Fruit fly (Drosophila melanogaster): Measurements from ENCODE around the gene CG9119.

CG9119 gene

dm6 chr3L:1183467-1183866, 21.1 kb downstream of the CG9119 start (continued):
- TF ChIP-seq jigr1 (GFP tag; IDR thresholded peaks at IDR 0.05) (no peak), lab (GFP tag; optimal IDR thresholded peaks at IDR 0.05) (peak; percentile 53), CG12071 (GFP tag; optimal IDR thresholded peaks at IDR 0.05) (no peak), mld (GFP tag; IDR thresholded peaks at IDR 0.05; ENCODE audit: partially characterized antibody) (no peak), Chrac-16 (GFP tag; optimal IDR thresholded peaks at IDR 0.05) (no peak)

dm6 chr3L:1178115-1178583, 26.4 kb downstream of the CG9119 start:
- TF ChIP-seq NC2α (GFP tag; optimal IDR thresholded peaks at IDR 0.05) (no peak), Doc3 (GFP tag; IDR thresholded peaks at IDR 0.05; ENCODE audit: partially characterized antibody) (no peak), CTCF (GFP tag; optimal IDR thresholded peaks at IDR 0.05) (no peak), bcd (GFP tag; optimal IDR thresholded peaks at IDR 0.05) (no peak), CkIIα-i1 (GFP tag; IDR thresholded peaks at IDR 0.05) (no peak), CG6175 (GFP tag; IDR thresholded peaks at IDR 0.05) (no peak), Oli (tag; optimal IDR thresholded peaks at IDR 0.05) (no peak), gcm (GFP tag; optimal IDR thresholded peaks at IDR 0.05) (no peak), cwo (GFP tag; optimal IDR thresholded peaks at IDR 0.05) (no peak), luna (GFP tag; optimal IDR thresholded peaks at IDR 0.05) (no peak), CG1832 (GFP tag; optimal IDR thresholded peaks at IDR 0.05) (peak; percentile 87), CG32772 (GFP tag; IDR thresholded peaks at IDR 0.05) (no peak), Lpt (GFP tag; optimal IDR thresholded peaks at IDR 0.05) (no peak), ato (GFP tag; IDR thresholded peaks at IDR 0.05; ENCODE audit: partially characterized antibody) (no peak), trem (tag; optimal IDR thresholded peaks at IDR 0.05) (no peak), crol (GFP tag; IDR thresholded peaks at IDR 0.05) (peak; percentile 88), yki (optimal IDR thresholded peaks at IDR 0.05) (no peak), Kr (GFP tag; optimal IDR thresholded peaks at IDR 0.05) (no peak), CG2712 (tag; optimal IDR thresholded peaks at IDR 0.05) (peak; percentile 5), Hey (tag; optimal IDR thresholded peaks at IDR 0.05) (no peak), pros (GFP tag; optimal IDR thresholded peaks at IDR 0.05) (peak; percentile 39), Nf-YC (tag; optimal IDR thresholded peaks at IDR 0.05) (peak; percentile 97), CG13296 (GFP tag; optimal IDR thresholded peaks at IDR 0.05) (no peak), Jarid2 (GFP tag; optimal IDR thresholded peaks at IDR 0.05) (peak; percentile 70), bowl (GFP tag; IDR thresholded peaks at IDR 0.05) (no peak), sim (GFP tag; IDR thresholded peaks at IDR 0.05) (no peak), CG7745 (tag; optimal IDR thresholded peaks at IDR 0.05) (no peak), B-H2 (GFP tag; optimal IDR thresholded peaks at IDR 0.05) (no peak), so (GFP tag; IDR thresholded peaks at IDR 0.05) (no peak), Camta (GFP tag; optimal IDR thresholded peaks at IDR 0.05) (no peak), nau (GFP tag; optimal IDR thresholded peaks at IDR 0.05) (no peak), CG1233 (GFP tag; optimal IDR thresholded peaks at IDR 0.05) (no peak), CG8089 (GFP tag; optimal IDR thresholded peaks at IDR 0.05) (no peak), CG18764 (GFP tag; optimal IDR thresholded peaks at IDR 0.05) (no peak), CG2889 (GFP tag; IDR thresholded peaks at IDR 0.05) (no peak), D (optimal IDR thresholded peaks at IDR 0.05) (peak; percentile 8), D (GFP tag; optimal IDR thresholded peaks at IDR 0.05) (no peak), CG12744 (GFP tag; optimal IDR thresholded peaks at IDR 0.05) (no peak), CG18619 (GFP tag; optimal IDR thresholded peaks at IDR 0.05) (no peak), esg (GFP tag; conservative IDR thresholded peaks at IDR 0.05) (no peak), psq (GFP tag; optimal IDR thresholded peaks at IDR 0.05) (peak; percentile 20), pfk (GFP tag; optimal IDR thresholded peaks at IDR 0.05) (no peak), Awh (GFP tag; IDR thresholded peaks at IDR 0.05) (no peak), Drgx (GFP tag; IDR thresholded peaks at IDR 0.05) (peak; percentile 55), Bgb (GFP tag; IDR thresholded peaks at IDR 0.05; ENCODE audit: partially characterized antibody) (no peak), CG7556 (GFP tag; optimal IDR thresholded peaks at IDR 0.05) (no peak)
